Fruit fly (Drosophila melanogaster) whole organism, embryonic: ENCODE results near the gene CG14866.
A peak's percentile ranks its signal among the peaks of the same experiment; 100 is the strongest.

Source experiments
- C15 ChIP-seq: fragments of 200-800 bp; sonication (Bioruptor generic); IDR thresholded peaks from 3 replicates; pipeline ENCODE4 v1.3.6; 2022; ENCODE audit warnings: missing biosample characterization, missing genetic modification characterization
- CG10321 ChIP-seq: fragments of 200-800 bp; sonication (Bioruptor generic); IDR thresholded peaks from 2 replicates; pipeline ENCODE4 v1.3.6; 2022; ENCODE audit warnings: missing biosample characterization, missing genetic modification characterization
- CG10366 ChIP-seq: fragments of 200-800 bp; sonication (Bioruptor generic); IDR thresholded peaks from 2 replicates; pipeline ENCODE4 v1.3.6; 2022; ENCODE audit warnings: missing biosample characterization, missing genetic modification characterization
- CG12299 ChIP-seq: fragments of 200-800 bp; sonication (Bioruptor generic); optimal IDR thresholded peaks from 2 replicates; lab custom pipeline; 2018; ENCODE audit warnings: missing biosample characterization, mild to moderate bottlenecking, missing genetic modification characterization
- CG14710 ChIP-seq: fragments of 200-800 bp; sonication (Bioruptor generic); optimal IDR thresholded peaks from 3 replicates; lab custom pipeline; 2019; ENCODE audit warnings: missing biosample characterization, mild to moderate bottlenecking, missing genetic modification characterization, moderate library complexity
- CG14860 ChIP-seq: fragments of 200-800 bp; sonication (Bioruptor generic); IDR thresholded peaks from 3 replicates; pipeline ENCODE4 v1.3.6; 2022; ENCODE audit warnings: missing biosample characterization, missing genetic modification characterization; ENCODE audit not compliant: partially characterized antibody
- CG15011 ChIP-seq: fragments of 200-800 bp; sonication (Bioruptor generic); optimal IDR thresholded peaks from 3 replicates; lab custom pipeline; 2018; ENCODE audit warnings: missing biosample characterization, mild to moderate bottlenecking, missing genetic modification characterization
- CG15269 ChIP-seq: fragments of 200-800 bp; sonication (Bioruptor generic); optimal IDR thresholded peaks from 2 replicates; lab custom pipeline; 2018; ENCODE audit warnings: missing biosample characterization, mild to moderate bottlenecking, missing genetic modification characterization, moderate library complexity
- CG17912 ChIP-seq: fragments of 200-800 bp; sonication (Bioruptor generic); optimal IDR thresholded peaks from 2 replicates; lab custom pipeline; 2018; ENCODE audit warnings: missing biosample characterization, mild to moderate bottlenecking, missing genetic modification characterization
- CG2129 ChIP-seq: fragments of 200-800 bp; sonication (Bioruptor generic); IDR thresholded peaks from 2 replicates; pipeline ENCODE4 v1.3.6; 2022; ENCODE audit warnings: missing biosample characterization, missing genetic modification characterization; ENCODE audit not compliant: partially characterized antibody
- CG2202 ChIP-seq: fragments of 200-800 bp; sonication (Bioruptor generic); optimal IDR thresholded peaks from 2 replicates; lab custom pipeline; 2018; ENCODE audit warnings: missing biosample characterization, mild to moderate bottlenecking, missing genetic modification characterization
- CG2678 ChIP-seq: fragments of 200-800 bp; sonication (Bioruptor generic); optimal IDR thresholded peaks from 3 replicates; lab custom pipeline; 2019; ENCODE audit warnings: missing biosample characterization, mild to moderate bottlenecking, missing genetic modification characterization, moderate library complexity
- CG33557 ChIP-seq: fragments of 200-800 bp; sonication (Bioruptor generic); optimal IDR thresholded peaks from 2 replicates; lab custom pipeline; 2019; ENCODE audit warnings: missing biosample characterization, mild to moderate bottlenecking, missing genetic modification characterization, moderate library complexity
- CG34224 ChIP-seq: fragments of 200-800 bp; sonication (Bioruptor generic); IDR thresholded peaks from 3 replicates; pipeline ENCODE4 v1.3.6; 2022; ENCODE audit warnings: missing biosample characterization, missing genetic modification characterization; ENCODE audit not compliant: partially characterized antibody
- CG7963 ChIP-seq: fragments of 200-800 bp; sonication (Bioruptor generic); IDR thresholded peaks from 3 replicates; pipeline ENCODE4 v1.3.6; 2022; ENCODE audit warnings: missing biosample characterization, missing genetic modification characterization; ENCODE audit not compliant: partially characterized antibody
- Camta ChIP-seq: fragments of 200-800 bp; sonication (Bioruptor generic); optimal IDR thresholded peaks from 2 replicates; lab custom pipeline; 2016; ENCODE audit warnings: missing biosample characterization, missing genetic modification characterization
- CoRest ChIP-seq: fragments of 200-800 bp; sonication (Bioruptor generic); optimal IDR thresholded peaks from 3 replicates; lab custom pipeline; 2018; ENCODE audit warnings: missing biosample characterization, mild to moderate bottlenecking, missing genetic modification characterization, moderate library complexity
- Dad ChIP-seq: fragments of 200-800 bp; sonication (Bioruptor generic); optimal IDR thresholded peaks from 3 replicates; lab custom pipeline; 2016; ENCODE audit warnings: missing biosample characterization, missing genetic modification characterization
- Eip74EF ChIP-seq, 2 experiments: fragments of 200-800 bp in 1 of 2; fragments of >200 bp in 1 of 2; sonication (Bioruptor generic) in 1 of 2; optimal IDR thresholded peaks; 2 replicates each; lab custom pipeline; 2017 to 2019; ENCODE audit warnings: missing biosample characterization in 2 of 2, missing genetic modification characterization in 2 of 2, mild to moderate bottlenecking in 1 of 2, moderate library complexity in 1 of 2
- Fer2 ChIP-seq: fragments of 200-800 bp; sonication (Bioruptor generic); optimal IDR thresholded peaks from 2 replicates; lab custom pipeline; 2018; ENCODE audit warnings: missing biosample characterization, mild to moderate bottlenecking, missing genetic modification characterization, moderate library complexity
- HLH54F ChIP-seq: fragments of 200-800 bp; sonication (Bioruptor generic); optimal IDR thresholded peaks from 3 replicates; lab custom pipeline; 2016; ENCODE audit warnings: missing biosample characterization, missing genetic modification characterization
- Hey ChIP-seq: fragments of 200-800 bp; sonication (Bioruptor generic); optimal IDR thresholded peaks from 3 replicates; lab custom pipeline; 2018; ENCODE audit warnings: missing biosample characterization, mild to moderate bottlenecking, missing genetic modification characterization
- Hr51 ChIP-seq, 2 experiments: fragments of 200-800 bp; sonication (Bioruptor generic); optimal IDR thresholded peaks; 2 replicates in 1 of 2; 3 replicates in 1 of 2; lab custom pipeline; 2016 to 2018; ENCODE audit warnings: missing biosample characterization in 2 of 2, missing genetic modification characterization in 2 of 2, mild to moderate bottlenecking in 1 of 2, moderate library complexity in 1 of 2
- Meics ChIP-seq: fragments of 200-800 bp; sonication (Bioruptor generic); optimal IDR thresholded peaks from 2 replicates; lab custom pipeline; 2017; ENCODE audit warnings: missing biosample characterization, mild to moderate bottlenecking, missing genetic modification characterization
- NfI ChIP-seq: fragments of 200-800 bp; sonication (Bioruptor generic); optimal IDR thresholded peaks from 3 replicates; lab custom pipeline; 2018; ENCODE audit warnings: missing biosample characterization, mild to moderate bottlenecking, missing genetic modification characterization, moderate library complexity
- Optix ChIP-seq: fragments of 200-800 bp; sonication (Bioruptor generic); IDR thresholded peaks from 3 replicates; pipeline ENCODE4 v1.3.6; 2022; ENCODE audit warnings: missing biosample characterization, missing genetic modification characterization
- Ptx1 ChIP-seq: fragments of 200-800 bp; sonication (Bioruptor generic); IDR thresholded peaks from 2 replicates; pipeline ENCODE4 v1.3.6; 2022; ENCODE audit warnings: missing biosample characterization, missing genetic modification characterization
- Sin3A ChIP-seq: fragments of >200 bp; optimal IDR thresholded peaks from 2 replicates; lab custom pipeline; 2018
- Stat92E ChIP-seq, 3 experiments: fragments of >200 bp in 2 of 3; fragments of 200-800 bp in 1 of 3; sonication (Bioruptor generic) in 1 of 3; optimal IDR thresholded peaks; 2 replicates each; lab custom pipeline; 2017 to 2019; ENCODE audit warnings: missing biosample characterization in 3 of 3, missing genetic modification characterization in 3 of 3, mild to moderate bottlenecking in 1 of 3, moderate library complexity in 1 of 3
- Trl ChIP-seq, 3 experiments: fragments of >200 bp in 2 of 3; fragments of 200-800 bp in 1 of 3; sonication (Bioruptor generic) in 1 of 3; optimal IDR thresholded peaks; 2 replicates in 1 of 3; 3 replicates in 2 of 3; lab custom pipeline; 2016 to 2017; ENCODE audit warnings: missing biosample characterization in 1 of 3, missing genetic modification characterization in 1 of 3
- ci ChIP-seq: fragments of 200-800 bp; sonication (Bioruptor generic); IDR thresholded peaks from 3 replicates; pipeline ENCODE4 v1.3.6; 2022; ENCODE audit warnings: missing biosample characterization, missing genetic modification characterization
- cwo ChIP-seq: fragments of 200-800 bp; sonication (Bioruptor generic); optimal IDR thresholded peaks from 3 replicates; lab custom pipeline; 2017; ENCODE audit warnings: missing biosample characterization, missing genetic modification characterization, mild to moderate bottlenecking, moderate library complexity, missing genetic modification reagents
- dimm ChIP-seq: fragments of 200-800 bp; sonication (Bioruptor generic); IDR thresholded peaks from 2 replicates; pipeline ENCODE4 v1.3.6; 2022; ENCODE audit warnings: missing biosample characterization, missing genetic modification characterization
- disco-r ChIP-seq: fragments of 200-800 bp; sonication (Bioruptor generic); optimal IDR thresholded peaks from 2 replicates; lab custom pipeline; 2016; ENCODE audit warnings: missing biosample characterization, missing genetic modification characterization
- esg ChIP-seq: fragments of 200-800 bp; sonication (Bioruptor generic); conservative IDR thresholded peaks from 2 replicates; pipeline ENCODE4 v1.3.6; 2022; ENCODE audit warnings: missing biosample characterization, missing genetic modification characterization
- eve ChIP-seq, 2 experiments: fragments of >200 bp; optimal IDR thresholded peaks; 2 replicates each; lab custom pipeline; 2017; ENCODE audit warnings: missing biosample characterization in 2 of 2, missing genetic modification characterization in 2 of 2
- exex ChIP-seq: fragments of 200-800 bp; sonication (Bioruptor generic); optimal IDR thresholded peaks from 4 replicates; lab custom pipeline; 2018; ENCODE audit warnings: missing biosample characterization, mild to moderate bottlenecking, missing genetic modification characterization, moderate library complexity
- fd64A ChIP-seq: fragments of 200-800 bp; sonication (Bioruptor generic); optimal IDR thresholded peaks from 3 replicates; lab custom pipeline; 2018; ENCODE audit warnings: missing biosample characterization, mild to moderate bottlenecking, missing genetic modification characterization
- fu2 ChIP-seq: fragments of 200-800 bp; sonication (Bioruptor generic); optimal IDR thresholded peaks from 2 replicates; lab custom pipeline; 2016; ENCODE audit warnings: missing biosample characterization, missing genetic modification characterization
- kay ChIP-seq: fragments of 200-800 bp; sonication (Bioruptor generic); optimal IDR thresholded peaks from 2 replicates; lab custom pipeline; 2016; ENCODE audit warnings: missing biosample characterization, missing genetic modification characterization
- kni ChIP-seq: fragments of 200-800 bp; sonication (Bioruptor generic); optimal IDR thresholded peaks from 3 replicates; lab custom pipeline; 2017; ENCODE audit warnings: mild to moderate bottlenecking, missing biosample characterization, missing genetic modification reagents, missing genetic modification characterization
- nerfin-1 ChIP-seq: fragments of 200-800 bp; sonication (Bioruptor generic); optimal IDR thresholded peaks from 3 replicates; lab custom pipeline; 2019; ENCODE audit warnings: missing biosample characterization, mild to moderate bottlenecking, missing genetic modification characterization, moderate library complexity
- pan ChIP-seq, 4 experiments: fragments of >200 bp in 3 of 4; fragments of 200-800 bp in 1 of 4; sonication (Bioruptor generic) in 1 of 4; optimal IDR thresholded peaks in 3 of 4; IDR thresholded peaks in 1 of 4; 2 replicates each; pipeline versions ENCODE4 v1.3.6 to Lab custom; 2017 to 2022; ENCODE audit warnings: missing biosample characterization in 2 of 4, missing genetic modification characterization in 2 of 4, mixed read lengths in 1 of 4
- psq ChIP-seq: fragments of 200-800 bp; sonication (Bioruptor generic); optimal IDR thresholded peaks from 2 replicates; lab custom pipeline; 2017; ENCODE audit warnings: missing biosample characterization, missing genetic modification characterization
- ranshi ChIP-seq: fragments of 200-800 bp; sonication (Bioruptor generic); IDR thresholded peaks from 2 replicates; pipeline ENCODE4 v1.3.6; 2022; ENCODE audit warnings: missing biosample characterization, missing genetic modification characterization
- sima ChIP-seq: fragments of 200-800 bp; sonication (Bioruptor generic); optimal IDR thresholded peaks from 2 replicates; lab custom pipeline; 2016; ENCODE audit warnings: missing biosample characterization, missing genetic modification characterization
- sqz ChIP-seq: fragments of 200-800 bp; sonication (Bioruptor generic); optimal IDR thresholded peaks from 3 replicates; lab custom pipeline; 2018; ENCODE audit warnings: missing biosample characterization, mild to moderate bottlenecking, missing genetic modification characterization
- zen2 ChIP-seq: fragments of 200-800 bp; sonication (Bioruptor generic); IDR thresholded peaks from 3 replicates; pipeline ENCODE4 v1.3.6; 2022; ENCODE audit warnings: missing biosample characterization, missing genetic modification characterization; ENCODE audit not compliant: partially characterized antibody

The CG14866 gene

dm6 chr3R:15332994-15333393 lies 16.7 kb downstream of the CG14866 start, which contains the start of the genes Fkbp39 and Cyfip (continued):
- TF ChIP-seq CoRest (peak; percentile 13), CG10366 (GFP tag; lab: Robert Waterston, UW) (peak; percentile 34), fd64A (GFP tag; lab: Kevin White, UChicago) (no peak), ranshi (no peak; the same call in 1 of the 2 replicates), pan (optimal IDR thresholded peaks at IDR 0.05; lab: Kevin White, UChicago) (no peak), pan (GFP tag; optimal IDR thresholded peaks at IDR 0.05 in 1 of 2, IDR thresholded peaks at IDR 0.05 in 1 of 2) (peak in 1 of 2 experiments; percentile 54), fu2 (peak; percentile 47), Ptx1 (GFP tag; lab: Robert Waterston, UW) (peak; percentile 39; the same call in 1 of the 2 replicates), disco-r (GFP tag; lab: Kevin White, UChicago) (no peak), kay (GFP tag; lab: Kevin White, UChicago) (no peak), Dad (GFP tag; lab: Kevin White, UChicago) (peak; percentile 59), CG15011 (GFP tag; lab: Kevin White, UChicago) (no peak), eve (GFP tag; optimal IDR thresholded peaks at IDR 0.05; lab: Kevin White, UChicago) (no peak), esg (no peak), sima (no peak), CG34224 (peak; percentile 82), Eip74EF (GFP tag; optimal IDR thresholded peaks at IDR 0.05; lab: Kevin White, UChicago) (no peak), CG2202 (peak; percentile 18), CG15269 (no peak), kni (no peak), Optix (GFP tag; lab: Robert Waterston, UW) (peak; percentile 55; the same call in 1 of the 3 replicates), Meics (GFP tag; lab: Kevin White, UChicago) (peak; percentile 36), NfI (GFP tag; lab: Kevin White, UChicago) (peak; percentile 34), Fer2 (tag; lab: Kevin White, UChicago) (no peak), psq (no peak), Camta (GFP tag; lab: Kevin White, UChicago) (no peak), CG14860 (GFP tag; lab: Robert Waterston, UW) (0 out of 3 replicates have a peak, but pooled peaks have one; percentile 42), sqz (no peak), Hr51 (GFP tag; optimal IDR thresholded peaks at IDR 0.05; lab: Kevin White, UChicago) (peak in 1 of 2 experiments; percentile 48), ci (peak; percentile 67; the same call in 2 of the 3 replicates), CG7963 (GFP tag; lab: Robert Waterston, UW) (peak; percentile 59; the same call in 2 of the 3 replicates), CG10321 (GFP tag; lab: Robert Waterston, UW) (no peak), cwo (GFP tag; lab: Kevin White, UChicago) (no peak), HLH54F (peak; percentile 64), CG33557 (GFP tag; lab: Kevin White, UChicago) (no peak), nerfin-1 (tag; lab: Kevin White, UChicago) (no peak), dimm (GFP tag; lab: Robert Waterston, UW) (no peak), zen2 (GFP tag; lab: Robert Waterston, UW) (peak; percentile 31; the same call in 1 of the 3 replicates), exex (no peak), Sin3A (lab: Kevin White, UChicago) (peak; percentile 84), CG2129 (GFP tag; lab: Robert Waterston, UW) (no peak), CG12299 (tag; lab: Kevin White, UChicago) (no peak), CG2678 (no peak), Trl (optimal IDR thresholded peaks at IDR 0.05; lab: Kevin White, UChicago) (no peak), Trl (GFP tag; optimal IDR thresholded peaks at IDR 0.05; lab: Kevin White, UChicago) (peak; percentile 74), CG14710 (peak; percentile 75), Hey (no peak), CG17912 (GFP tag; lab: Kevin White, UChicago) (peak; percentile 52), C15 (no peak), Stat92E (GFP tag; optimal IDR thresholded peaks at IDR 0.05; lab: Kevin White, UChicago) (peak in 1 of 3 experiments; percentile 61)
